Fruit fly (Drosophila melanogaster) Kc167 (cell line): ENCODE data around the gene gammaCOP.

ENCODE experiments used
- Sin3A ChIP-seq: fragments of >200 bp; optimal IDR thresholded peaks from 2 replicates; lab custom pipeline; 2018; ENCODE audit warnings: missing external identifiers
- h ChIP-seq: fragments of >200 bp; optimal IDR thresholded peaks from 3 replicates; lab custom pipeline; 2018; ENCODE audit warnings: missing external identifiers

- TF ChIP-seq h (no peak), Sin3A (no peak)
These were observed 21.0 kb upstream of the gammaCOP start for dm6 chr3R:31550910-31551309.
